Fruit fly (Drosophila melanogaster) whole organism: Measurements from ENCODE around the gene CG15019.

Experiments used
- CG8478 ChIP-seq: fragments of >200 bp; optimal IDR thresholded peaks from 2 replicates; lab custom pipeline; 2018; ENCODE audit warnings: inconsistent platforms
- Dll ChIP-seq: fragments of >200 bp; optimal IDR thresholded peaks from 2 replicates; lab custom pipeline; 2017
- EcR ChIP-seq, 2 experiments: fragments of >200 bp; optimal IDR thresholded peaks; 2 replicates each; lab custom pipeline; 2017; ENCODE audit warnings: missing biosample characterization in 2 of 2, missing genetic modification characterization in 2 of 2, missing genetic modification reagents in 2 of 2
- pan ChIP-seq: fragments of >200 bp; optimal IDR thresholded peaks from 2 replicates; lab custom pipeline; 2017
- psq ChIP-seq: fragments of >200 bp; optimal IDR thresholded peaks from 2 replicates; lab custom pipeline; 2017
- usp ChIP-seq: fragments of >200 bp; optimal IDR thresholded peaks from 2 replicates; lab custom pipeline; 2017; ENCODE audit warnings: missing biosample characterization, missing genetic modification characterization, mixed read lengths

CG15019 gene

dm6 chr3L:4405922-4406321 lies at the start of gene CG15019:
Gene CG15019 (minus strand): TSS chr3L:4406059.
- no peak for TF ChIP-seq CG8478 (lab: Kevin White, UChicago)
- TF ChIP-seq pan, result no peak
- TF ChIP-seq EcR (GFP tag; optimal IDR thresholded peaks at IDR 0.05; lab: Kevin White, UChicago), result no peak
- no peak for TF ChIP-seq psq
- no peak for TF ChIP-seq Dll (lab: Kevin White, UChicago)
- TF ChIP-seq usp (GFP tag; lab: Kevin White, UChicago), result no peak

- TF ChIP-seq EcR (GFP tag; optimal IDR thresholded peaks at IDR 0.05; lab: Kevin White, UChicago) (no peak), CG8478 (lab: Kevin White, UChicago) (no peak), usp (GFP tag; lab: Kevin White, UChicago) (no peak), psq (no peak), pan (no peak), Dll (lab: Kevin White, UChicago) (no peak)
These were observed 41.4 kb upstream of the CG15019 start for dm6 chr3L:4447229-4447628.

- TF ChIP-seq psq (no peak), pan (no peak), usp (GFP tag; lab: Kevin White, UChicago) (no peak), EcR (GFP tag; optimal IDR thresholded peaks at IDR 0.05; lab: Kevin White, UChicago) (no peak), CG8478 (lab: Kevin White, UChicago) (no peak), Dll (lab: Kevin White, UChicago) (no peak)
These were observed 40.4 kb upstream of the CG15019 start, which contains the start of gene CG12607 for dm6 chr3L:4446273-4446672. Gene CG12607 (plus strand): TSS chr3L:4446573.

DNA sequence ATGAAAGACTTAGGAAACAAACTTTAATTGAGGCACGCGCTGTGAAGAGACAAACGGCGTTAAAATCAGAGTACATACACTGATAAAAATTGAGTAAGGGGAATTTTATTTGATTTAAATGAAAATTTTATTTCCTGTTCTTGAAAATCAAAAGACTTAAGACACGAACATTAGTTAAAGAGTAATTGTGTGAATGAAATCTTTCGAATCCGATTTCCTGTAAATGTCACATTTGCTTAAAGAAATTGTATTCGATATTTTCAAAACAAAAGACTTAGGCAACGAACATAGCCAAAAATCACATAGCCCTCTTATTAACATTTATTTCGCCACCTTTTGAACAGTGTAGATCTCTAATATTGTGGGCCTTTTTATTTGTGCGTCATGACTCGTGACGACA lies 40.0 kb upstream of the CG15019 start:
- TF ChIP-seq Dll (lab: Kevin White, UChicago) (no peak), pan (no peak), psq (no peak), CG8478 (lab: Kevin White, UChicago) (no peak), usp (GFP tag; lab: Kevin White, UChicago) (no peak), EcR (GFP tag; optimal IDR thresholded peaks at IDR 0.05; lab: Kevin White, UChicago) (no peak)

DNA sequence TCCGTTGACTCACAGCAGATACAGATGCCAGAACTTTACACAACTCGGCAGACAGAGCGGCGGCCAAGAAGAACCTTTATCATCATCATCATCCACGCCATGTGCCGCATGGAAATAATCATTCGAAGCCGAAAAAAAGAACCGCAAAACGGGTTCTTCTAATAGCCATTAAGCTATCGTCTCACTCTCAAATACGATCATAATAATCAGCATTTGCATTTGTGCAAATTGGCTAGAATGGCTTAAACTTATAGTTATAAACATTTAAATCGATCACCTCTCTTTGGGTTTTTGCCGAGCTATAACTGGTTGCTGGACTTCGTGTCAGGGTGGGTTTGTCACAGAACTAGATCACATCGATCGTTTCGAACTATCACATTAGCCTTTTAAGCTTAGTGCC lies 36.3 kb upstream of the CG15019 start:
- TF ChIP-seq pan (no peak), EcR (GFP tag; optimal IDR thresholded peaks at IDR 0.05; lab: Kevin White, UChicago) (no peak)

DNA sequence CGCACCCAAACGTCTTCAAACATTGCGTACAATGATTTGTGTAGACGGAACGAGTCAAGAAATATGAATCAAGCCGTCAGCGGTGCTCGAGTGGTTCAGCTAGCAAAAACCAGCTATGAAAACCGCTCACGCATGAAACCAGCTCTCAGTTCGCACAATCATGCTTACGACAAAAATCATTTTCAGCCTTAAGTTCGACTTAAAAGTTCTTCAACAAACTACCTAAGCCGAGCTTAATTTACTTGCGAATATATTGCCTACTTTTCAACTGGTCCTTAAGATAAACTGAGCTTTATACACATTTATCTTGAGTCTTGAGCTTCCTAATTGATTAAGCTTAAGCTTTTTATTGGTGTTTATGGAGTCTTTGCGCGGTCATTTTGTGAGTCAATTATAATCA lies 34.3 kb upstream of the CG15019 start:
- no peak for TF ChIP-seq psq
- no peak for TF ChIP-seq EcR (GFP tag; optimal IDR thresholded peaks at IDR 0.05; lab: Kevin White, UChicago)
- TF ChIP-seq pan, result no peak
- no peak for TF ChIP-seq Dll (lab: Kevin White, UChicago)
- no peak for TF ChIP-seq usp (GFP tag; lab: Kevin White, UChicago)
- no peak for TF ChIP-seq CG8478 (lab: Kevin White, UChicago)

DNA sequence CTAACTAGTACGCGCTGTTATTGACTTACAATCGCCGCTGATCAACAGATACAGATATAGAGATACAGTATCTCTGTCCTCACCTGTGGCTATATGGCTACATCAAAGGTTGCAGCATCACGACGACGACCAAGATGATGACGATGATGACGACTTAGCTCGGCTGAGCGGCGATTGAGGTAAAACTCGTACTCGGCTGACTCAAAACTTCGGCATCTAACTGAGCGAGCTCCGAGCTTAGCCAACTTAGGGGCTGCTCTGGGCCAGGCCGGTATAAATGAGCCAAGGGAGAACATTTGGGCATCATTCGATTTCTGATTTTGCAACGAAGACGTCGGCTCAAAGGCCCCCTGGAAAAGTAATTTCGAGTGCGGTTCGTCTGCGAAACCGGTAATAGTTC lies 30.6 kb upstream of the CG15019 start, which contains the start of gene CG15021:
Gene CG15021, plus strand, starts transcription at position 301 of the 400 bp plus-strand sequence.
- TF ChIP-seq CG8478 (lab: Kevin White, UChicago), result no peak
- TF ChIP-seq psq, result no peak
- no peak for TF ChIP-seq pan

- TF ChIP-seq usp (GFP tag; lab: Kevin White, UChicago) (no peak), psq (no peak), EcR (GFP tag; optimal IDR thresholded peaks at IDR 0.05; lab: Kevin White, UChicago) (no peak), pan (no peak), CG8478 (lab: Kevin White, UChicago) (no peak), Dll (lab: Kevin White, UChicago) (no peak)
These were observed 25.4 kb upstream of the CG15019 start for dm6 chr3L:4431111-4431730.

dm6 chr3L:4430331-4430730 lies 24.5 kb upstream of the CG15019 start:
- no peak for TF ChIP-seq usp (GFP tag; lab: Kevin White, UChicago)
- no peak for TF ChIP-seq EcR (GFP tag; optimal IDR thresholded peaks at IDR 0.05; lab: Kevin White, UChicago)
- TF ChIP-seq pan, result no peak
- TF ChIP-seq Dll (lab: Kevin White, UChicago), result no peak
- no peak for TF ChIP-seq psq
- TF ChIP-seq CG8478 (lab: Kevin White, UChicago), result no peak

dm6 chr3L:4428918-4429546 lies 23.2 kb upstream of the CG15019 start, which contains the start of gene nAChRbeta1:
Gene nAChRbeta1 (plus strand): TSS chr3L:4429349.
- TF ChIP-seq psq (no peak), CG8478 (lab: Kevin White, UChicago) (no peak)

DNA sequence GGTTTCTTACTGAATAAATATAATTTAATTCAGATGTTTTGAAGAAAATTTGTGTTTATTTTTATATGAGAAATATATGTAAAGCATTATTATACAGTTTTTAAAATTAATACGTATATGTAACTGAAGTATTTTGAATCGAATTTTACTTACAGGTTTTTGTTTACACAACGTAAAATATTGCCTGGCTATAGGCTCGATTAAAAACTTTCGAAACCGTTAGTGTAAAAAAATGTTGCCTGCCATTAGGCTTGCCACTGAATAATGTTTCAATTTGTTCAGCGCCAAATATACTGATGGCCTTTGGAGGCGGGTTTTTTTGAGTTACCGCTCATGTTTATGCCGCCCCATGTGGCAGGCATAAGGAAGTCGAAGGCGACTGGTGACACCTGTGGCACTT lies 20.7 kb upstream of the CG15019 start:
- no peak for TF ChIP-seq usp (GFP tag; lab: Kevin White, UChicago)
- no peak for TF ChIP-seq Dll (lab: Kevin White, UChicago)
- TF ChIP-seq pan, result no peak
- TF ChIP-seq psq, result no peak
- no peak for TF ChIP-seq CG8478 (lab: Kevin White, UChicago)
- no peak for TF ChIP-seq EcR (GFP tag; optimal IDR thresholded peaks at IDR 0.05; lab: Kevin White, UChicago)

DNA sequence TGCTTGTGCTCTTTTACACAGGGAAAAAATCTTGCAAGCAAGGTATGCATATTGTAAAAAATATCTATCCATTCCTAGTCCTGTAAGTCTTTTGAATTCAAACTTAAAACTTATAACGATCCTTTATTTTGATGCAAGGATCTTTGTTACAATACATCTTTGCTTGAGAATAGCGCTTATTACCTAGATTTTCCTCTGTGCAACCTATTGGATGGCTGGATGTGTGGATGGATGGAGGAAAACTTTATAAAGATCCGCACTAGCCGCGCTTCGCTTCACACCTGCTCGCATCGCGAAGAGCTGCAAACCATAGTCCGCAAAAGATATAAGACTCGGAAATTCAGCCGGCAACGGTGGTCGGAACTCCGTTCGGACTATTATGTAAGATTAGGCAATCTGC lies 15.5 kb upstream of the CG15019 start, which contains the start of gene CG15020:
Gene CG15020, plus strand, starts transcription at position 301 of the 400 bp plus-strand sequence.
- no peak for TF ChIP-seq psq
- no peak for TF ChIP-seq CG8478 (lab: Kevin White, UChicago)
- TF ChIP-seq Dll (lab: Kevin White, UChicago), result no peak
- no peak for TF ChIP-seq usp (GFP tag; lab: Kevin White, UChicago)
- no peak for TF ChIP-seq pan

DNA sequence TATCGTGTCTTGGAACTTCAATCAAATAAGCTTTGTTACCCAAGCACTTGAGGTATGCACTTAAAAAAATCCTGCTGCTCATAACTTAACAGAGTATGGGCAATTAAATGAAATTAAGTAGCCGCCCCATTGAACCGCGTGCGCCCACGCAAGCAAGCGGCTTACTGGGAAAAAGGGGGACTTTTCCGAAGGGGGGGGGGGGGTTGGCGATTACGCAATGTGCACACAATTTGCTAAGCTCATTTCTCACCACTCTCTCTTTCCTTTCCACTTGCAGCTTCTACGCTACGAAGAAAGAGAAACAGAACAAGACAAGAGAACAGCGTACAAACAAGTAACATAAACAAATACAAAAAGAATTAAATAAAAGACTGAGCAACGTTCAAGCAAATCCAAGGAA lies 11.7 kb upstream of the CG15019 start:
- no peak for TF ChIP-seq psq
- TF ChIP-seq CG8478 (lab: Kevin White, UChicago), result no peak
- no peak for TF ChIP-seq usp (GFP tag; lab: Kevin White, UChicago)
- no peak for TF ChIP-seq Dll (lab: Kevin White, UChicago)
- no peak for TF ChIP-seq pan
- no peak for TF ChIP-seq EcR (GFP tag; optimal IDR thresholded peaks at IDR 0.05; lab: Kevin White, UChicago)
